Fruit fly (Drosophila melanogaster) whole organism, wandering third instar larva: ENCODE results near the gene ACXE.
A peak's percentile ranks its signal among the peaks of the same experiment; 100 is the strongest.

Source experiments
- Abd-B ChIP-seq: fragments of >200 bp; optimal IDR thresholded peaks from 2 replicates; lab custom pipeline; 2017; ENCODE audit warnings: missing biosample characterization, missing genetic modification characterization
- CG32264 ChIP-seq: fragments of 200-800 bp; sonication (Bioruptor generic); optimal IDR thresholded peaks from 2 replicates; lab custom pipeline; 2016; ENCODE audit warnings: missing biosample characterization, missing genetic modification characterization
- CG9705 ChIP-seq: fragments of 200-800 bp; sonication (Bioruptor generic); optimal IDR thresholded peaks from 2 replicates; lab custom pipeline; 2018; ENCODE audit warnings: missing biosample characterization, mild to moderate bottlenecking, missing genetic modification characterization
- CrebA ChIP-seq: fragments of 200-800 bp; sonication (Bioruptor generic); optimal IDR thresholded peaks from 2 replicates; lab custom pipeline; 2016; ENCODE audit warnings: missing biosample characterization, mild to moderate bottlenecking, missing genetic modification characterization, borderline replicate concordance
- Dfd ChIP-seq: fragments of >200 bp; optimal IDR thresholded peaks from 2 replicates; lab custom pipeline; 2017; ENCODE audit warnings: missing biosample characterization, missing genetic modification characterization
- Dif ChIP-seq: fragments of 200-275, 200-300 bp; sonication (Bioruptor generic); optimal IDR thresholded peaks from 2 replicates; lab custom pipeline; 2018; ENCODE audit warnings: missing biosample characterization, missing genetic modification characterization; ENCODE audit not compliant: partially characterized antibody
- GATAd ChIP-seq: sonication (Bioruptor generic); optimal IDR thresholded peaks from 2 replicates; lab custom pipeline; 2016; ENCODE audit warnings: missing biosample characterization, missing genetic modification characterization
- HLH106 ChIP-seq: fragments of 200-800 bp; optimal IDR thresholded peaks from 3 replicates; lab custom pipeline; 2019; ENCODE audit warnings: missing biosample characterization, mild to moderate bottlenecking, missing genetic modification characterization, moderate library complexity
- Hr78 ChIP-seq: fragments of >200 bp; optimal IDR thresholded peaks from 2 replicates; lab custom pipeline; 2017; ENCODE audit warnings: missing biosample characterization, missing genetic modification characterization
- Hr83 ChIP-seq: fragments of 200-300 bp; sonication (Bioruptor generic); optimal IDR thresholded peaks from 2 replicates; lab custom pipeline; 2016; ENCODE audit warnings: missing biosample characterization, mild to moderate bottlenecking, missing genetic modification characterization, moderate library complexity; ENCODE audit not compliant: poor library complexity, severe bottlenecking
- Myc ChIP-seq: fragments of >200 bp; optimal IDR thresholded peaks from 2 replicates; lab custom pipeline; 2017
- Rel ChIP-seq, 2 experiments: fragments of 200-800 bp; sonication (Bioruptor generic) in 1 of 2; optimal IDR thresholded peaks; 2 replicates in 1 of 2; 3 replicates in 1 of 2; lab custom pipeline; 2016 to 2019; ENCODE audit warnings: mild to moderate bottlenecking in 2 of 2, missing biosample characterization in 2 of 2, missing genetic modification characterization in 2 of 2, moderate library complexity in 1 of 2
- Sp1 ChIP-seq: fragments of 200-800 bp; sonication (Bioruptor generic); optimal IDR thresholded peaks from 3 replicates; lab custom pipeline; 2019; ENCODE audit warnings: missing biosample characterization, mild to moderate bottlenecking, missing genetic modification characterization, moderate library complexity
- brk ChIP-seq: fragments of 200-800 bp; sonication (Bioruptor generic); optimal IDR thresholded peaks from 2 replicates; lab custom pipeline; 2016; ENCODE audit warnings: missing biosample characterization, mild to moderate bottlenecking, missing genetic modification characterization
- dl ChIP-seq, 2 experiments: fragments of 175-275, 200-275 bp in 1 of 2; fragments of 200-275 bp in 1 of 2; sonication (Bioruptor generic); optimal IDR thresholded peaks; lab custom pipeline; 2018; ENCODE audit warnings: mild to moderate bottlenecking in 2 of 2, missing biosample characterization in 2 of 2, missing genetic modification characterization in 2 of 2, moderate library complexity in 2 of 2; ENCODE audit not compliant: partially characterized antibody in 2 of 2, insufficient read depth in 1 of 2
- dmrt93B ChIP-seq: fragments of 200-800 bp; sonication (Bioruptor generic); optimal IDR thresholded peaks from 2 replicates; lab custom pipeline; 2018; ENCODE audit warnings: missing biosample characterization, mild to moderate bottlenecking, missing genetic modification characterization
- dsf ChIP-seq: sonication (Bioruptor generic); optimal IDR thresholded peaks from 2 replicates; lab custom pipeline; 2016; ENCODE audit warnings: missing biosample characterization, missing genetic modification characterization, borderline replicate concordance
- foxo ChIP-seq, 2 experiments: fragments of 200-800 bp; sonication (Bioruptor generic); optimal IDR thresholded peaks; 2 replicates in 1 of 2; 3 replicates in 1 of 2; lab custom pipeline; 2016 to 2017; ENCODE audit warnings: missing biosample characterization in 2 of 2, missing genetic modification characterization in 2 of 2
- fru ChIP-seq: fragments of 200-800 bp; sonication (Bioruptor generic); optimal IDR thresholded peaks from 3 replicates; lab custom pipeline; 2016; ENCODE audit warnings: missing biosample characterization, mild to moderate bottlenecking, missing genetic modification characterization
- h ChIP-seq: fragments of 200-800 bp; sonication (Bioruptor generic); optimal IDR thresholded peaks from 3 replicates; lab custom pipeline; 2016; ENCODE audit warnings: missing biosample characterization, mild to moderate bottlenecking, missing genetic modification characterization
- pan ChIP-seq: fragments of >200 bp; optimal IDR thresholded peaks from 2 replicates; lab custom pipeline; 2017
- psq ChIP-seq: fragments of 200-800 bp; sonication (Bioruptor generic); optimal IDR thresholded peaks from 3 replicates; lab custom pipeline; 2017; ENCODE audit warnings: missing biosample characterization, mild to moderate bottlenecking, missing genetic modification characterization, moderate library complexity
- rgr ChIP-seq: fragments of 200-800 bp; sonication (Bioruptor generic); optimal IDR thresholded peaks from 3 replicates; lab custom pipeline; 2016; ENCODE audit warnings: missing biosample characterization, mild to moderate bottlenecking, missing genetic modification characterization
- sage ChIP-seq: fragments of 200-800 bp; sonication (Bioruptor generic); optimal IDR thresholded peaks from 2 replicates; lab custom pipeline; 2016; ENCODE audit warnings: missing biosample characterization, mild to moderate bottlenecking, missing genetic modification characterization
- usp ChIP-seq: fragments of >200 bp; optimal IDR thresholded peaks from 2 replicates; lab custom pipeline; 2017; ENCODE audit warnings: missing biosample characterization, missing genetic modification characterization
- woc ChIP-seq: sonication (Bioruptor generic); optimal IDR thresholded peaks from 2 replicates; lab custom pipeline; 2016; ENCODE audit warnings: missing biosample characterization, mild to moderate bottlenecking, missing genetic modification characterization

ACXE gene

dm6 chr2L:12974562-12975366 lies 49.4 kb downstream of the ACXE start:
- TF ChIP-seq psq (GFP tag; lab: Kevin White, UChicago) (peak; percentile 90), Hr83 (no peak), CG32264 (GFP tag; lab: Kevin White, UChicago) (no peak), Hr78 (GFP tag; lab: Kevin White, UChicago) (no peak), fru (GFP tag; lab: Kevin White, UChicago) (no peak), Dif (GFP tag; lab: Kevin White, UChicago) (peak; percentile 19), CrebA (GFP tag; lab: Kevin White, UChicago) (peak; percentile 51), sage (GFP tag; lab: Kevin White, UChicago) (peak; percentile 1)

dm6 chr2L:12975367-12975655 lies 49.9 kb downstream of the ACXE start:
- TF ChIP-seq dsf = no peak
- TF ChIP-seq woc (GFP tag; lab: Kevin White, UChicago) = no peak
- TF ChIP-seq Myc = no peak
- TF ChIP-seq usp (GFP tag; lab: Kevin White, UChicago) = no peak
- TF ChIP-seq pan (lab: Kevin White, UChicago) = no peak
- TF ChIP-seq brk (GFP tag; lab: Kevin White, UChicago) = no peak
- TF ChIP-seq Hr83 = no peak
- no peak for TF ChIP-seq foxo (GFP tag; optimal IDR thresholded peaks at IDR 0.05; lab: Kevin White, UChicago)
- no peak for TF ChIP-seq psq (GFP tag; lab: Kevin White, UChicago)
- TF ChIP-seq dmrt93B = no peak
- TF ChIP-seq Rel (GFP tag; optimal IDR thresholded peaks at IDR 0.05; lab: Kevin White, UChicago) = no peak
- no peak for TF ChIP-seq Rel (tag; optimal IDR thresholded peaks at IDR 0.05; lab: Kevin White, UChicago)
- no peak for TF ChIP-seq dl (GFP tag; optimal IDR thresholded peaks at IDR 0.05; lab: Kevin White, UChicago; ENCODE audit: insufficient read depth in 1 of 2, partially characterized antibody in 2 of 2)
- no peak for TF ChIP-seq GATAd (GFP tag; lab: Kevin White, UChicago)
- TF ChIP-seq sage (GFP tag; lab: Kevin White, UChicago) = no peak
- TF ChIP-seq HLH106 (tag; lab: Kevin White, UChicago) = no peak

dm6 chr2L:12978486-12978885 lies 53.1 kb downstream of the ACXE start, which contains the start of gene Vha68-3:
Gene Vha68-3, plus strand, starts transcription at chr2L:12978786.
- TF ChIP-seq Myc (no peak), rgr (GFP tag; lab: Kevin White, UChicago) (no peak), HLH106 (tag; lab: Kevin White, UChicago) (no peak), pan (lab: Kevin White, UChicago) (no peak), h (GFP tag; lab: Kevin White, UChicago) (no peak), Dfd (GFP tag; lab: Kevin White, UChicago) (no peak), Sp1 (no peak), brk (GFP tag; lab: Kevin White, UChicago) (no peak), woc (GFP tag; lab: Kevin White, UChicago) (no peak), Rel (GFP tag; optimal IDR thresholded peaks at IDR 0.05; lab: Kevin White, UChicago) (no peak), Rel (tag; optimal IDR thresholded peaks at IDR 0.05; lab: Kevin White, UChicago) (no peak), CG9705 (no peak), Abd-B (GFP tag; lab: Kevin White, UChicago) (no peak), Hr78 (GFP tag; lab: Kevin White, UChicago) (no peak), dl (GFP tag; optimal IDR thresholded peaks at IDR 0.05; lab: Kevin White, UChicago; ENCODE audit: insufficient read depth in 1 of 2, partially characterized antibody in 2 of 2) (no peak), dsf (no peak), CrebA (GFP tag; lab: Kevin White, UChicago) (no peak)
